Worm (Caenorhabditis elegans) whole organism, late embryonic: ENCODE results near the gene C16C4.17.

ENCODE experiments used
- C38D4.7 ChIP-seq: fragments of 200-800 bp; sonication (Bioruptor generic); optimal IDR thresholded peaks from 2 replicates; lab custom pipeline; 2018; ENCODE audit warnings: mild to moderate bottlenecking, missing genetic modification characterization, moderate library complexity, missing compliant biosample characterization
- ama-1 ChIP-seq: fragments of 150-350 bp; optimal IDR thresholded peaks from 2 replicates; lab custom pipeline; 2014
- ceh-6 ChIP-seq: fragments of 200-800 bp; sonication (Bioruptor generic); optimal IDR thresholded peaks from 2 replicates; lab custom pipeline; 2018; ENCODE audit warnings: mild to moderate bottlenecking, missing genetic modification characterization, missing compliant biosample characterization
- fkh-10 ChIP-seq: fragments of 150-350 bp; optimal IDR thresholded peaks from 2 replicates; lab custom pipeline; 2014; ENCODE audit warnings: missing biosample characterization, missing genetic modification reagents, missing genetic modification characterization
- gmeb-2 ChIP-seq: sonication (generic microtip); optimal IDR thresholded peaks from 2 replicates; lab custom pipeline; 2016; ENCODE audit warnings: missing genetic modification characterization, inconsistent platforms, missing compliant biosample characterization
- hlh-6 ChIP-seq: sonication (generic microtip); optimal IDR thresholded peaks from 2 replicates; lab custom pipeline; 2016; ENCODE audit warnings: missing genotype, missing genetic modification characterization, missing compliant biosample characterization
- nfya-1 ChIP-seq: sonication (generic microtip); optimal IDR thresholded peaks from 2 replicates; lab custom pipeline; 2017; ENCODE audit warnings: missing genetic modification characterization, mild to moderate bottlenecking, missing compliant biosample characterization, antibody characterized with exemption, moderate library complexity
- nhr-11 ChIP-seq: fragments of 150-350 bp; optimal IDR thresholded peaks from 2 replicates; lab custom pipeline; 2014; ENCODE audit warnings: missing biosample characterization, missing genetic modification characterization
- pag-3 ChIP-seq: sonication (generic microtip); optimal IDR thresholded peaks from 2 replicates; lab custom pipeline; 2016; ENCODE audit warnings: missing compliant biosample characterization, missing genetic modification characterization, borderline replicate concordance
- pqm-1 ChIP-seq: sonication (generic microtip); optimal IDR thresholded peaks from 2 replicates; lab custom pipeline; 2016; ENCODE audit warnings: missing genetic modification characterization, missing compliant biosample characterization
- ref-2 ChIP-seq: sonication (generic microtip); optimal IDR thresholded peaks from 2 replicates; lab custom pipeline; 2016; ENCODE audit warnings: missing genetic modification characterization, missing compliant biosample characterization
- rnt-1 ChIP-seq: sonication (generic microtip); optimal IDR thresholded peaks from 2 replicates; lab custom pipeline; 2016; ENCODE audit warnings: missing genetic modification characterization, missing compliant biosample characterization
- sox-2 ChIP-seq: fragments of 200-800 bp; sonication (Bioruptor generic); IDR thresholded peaks from 2 replicates; pipeline ENCODE4 v1.3.6; 2022; ENCODE audit warnings: missing genetic modification reagents, missing genetic modification characterization, missing compliant biosample characterization
- tbx-2 ChIP-seq: sonication (generic microtip); optimal IDR thresholded peaks from 2 replicates; lab custom pipeline; 2016; ENCODE audit warnings: missing genetic modification characterization, missing compliant biosample characterization

DNA sequence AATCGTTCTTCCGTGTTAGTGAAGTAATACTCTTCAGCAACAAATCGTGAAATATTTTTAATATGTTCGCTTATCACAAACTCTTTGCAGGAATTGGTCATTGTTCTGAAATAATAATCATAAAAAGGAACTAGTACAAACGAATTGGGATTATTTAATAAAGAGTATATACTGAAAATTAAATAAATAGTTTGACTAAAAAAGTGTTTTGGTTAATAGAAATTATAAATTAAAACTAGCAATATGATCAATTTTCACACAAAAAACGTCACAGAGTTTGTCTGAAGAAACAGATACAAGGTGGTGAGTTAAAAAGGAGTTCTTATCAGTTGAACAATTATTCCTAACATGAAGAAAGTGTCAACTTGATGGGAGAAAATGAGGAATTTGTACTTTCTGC, 18.3 kb downstream of the C16C4.17 start, which contains the start of gene math-5:
- TF ChIP-seq sox-2 (no peak), ceh-6 (GFP tag; lab: Kevin White, UChicago) (no peak), nfya-1 (tag; lab: Kevin White, UChicago) (no peak), ama-1 (no peak), nhr-11 (tag; lab: Kevin White, UChicago) (no peak), C38D4.7 (no peak), fkh-10 (no peak), rnt-1 (no peak), pqm-1 (no peak), tbx-2 (no peak), ref-2 (no peak), pag-3 (tag; lab: Kevin White, UChicago) (no peak), hlh-6 (tag; lab: Kevin White, UChicago) (no peak), gmeb-2 (tag; lab: Kevin White, UChicago) (no peak)
